Worm (Caenorhabditis elegans) whole organism, L3 larva: Measurements from ENCODE around the gene F16B4.7.

Source experiments
- ama-1 ChIP-seq: fragments of 150-350 bp; optimal IDR thresholded peaks from 2 replicates; lab custom pipeline; 2018
- ceh-9 ChIP-seq: sonication (generic microtip); optimal IDR thresholded peaks from 2 replicates; lab custom pipeline; 2018; ENCODE audit warnings: missing biosample characterization, missing genetic modification characterization
- egl-27 ChIP-seq: sonication (generic microtip); optimal IDR thresholded peaks from 4 replicates; lab custom pipeline; 2017; ENCODE audit warnings: missing biosample characterization, missing genetic modification reagents, missing genetic modification characterization
- egl-5 ChIP-seq: fragments of 150-350 bp; optimal IDR thresholded peaks from 2 replicates; lab custom pipeline; 2017; ENCODE audit warnings: missing biosample characterization, missing genetic modification reagents, missing genetic modification characterization, inconsistent platforms
- elt-1 ChIP-seq: fragments of 150-350 bp; optimal IDR thresholded peaks from 2 replicates; lab custom pipeline; 2014; ENCODE audit warnings: missing biosample characterization, missing genetic modification characterization
- elt-2 ChIP-seq: sonication (generic microtip); optimal IDR thresholded peaks from 2 replicates; lab custom pipeline; 2016; ENCODE audit warnings: missing genetic modification reagents, mild to moderate bottlenecking, missing genetic modification characterization, missing compliant biosample characterization
- elt-3 ChIP-seq, 3 experiments: fragments of 150-350 bp in 1 of 3; sonication (generic microtip) in 2 of 3; optimal IDR thresholded peaks; 2 replicates in 2 of 3; 4 replicates in 1 of 3; lab custom pipeline; 2014 to 2017; ENCODE audit warnings: missing biosample characterization in 3 of 3, missing genetic modification characterization in 3 of 3
- eor-1 ChIP-seq, 2 experiments: fragments of 150-350 bp; optimal IDR thresholded peaks; 2 replicates each; lab custom pipeline; 2014 to 2018; ENCODE audit warnings: missing biosample characterization in 2 of 2, missing genetic modification characterization in 2 of 2
- fos-1 ChIP-seq: fragments of 150-350 bp; optimal IDR thresholded peaks from 2 replicates; lab custom pipeline; 2014; ENCODE audit warnings: missing biosample characterization, missing genetic modification characterization
- hmg-11 ChIP-seq: sonication (generic microtip); optimal IDR thresholded peaks from 2 replicates; lab custom pipeline; 2016; ENCODE audit warnings: missing genetic modification characterization, missing compliant biosample characterization
- jun-1 ChIP-seq: fragments of 150-350 bp; optimal IDR thresholded peaks from 2 replicates; lab custom pipeline; 2014; ENCODE audit warnings: missing biosample characterization, missing genetic modification reagents, missing genetic modification characterization
- lin-15B ChIP-seq: fragments of 150-350 bp; optimal IDR thresholded peaks from 2 replicates; lab custom pipeline; 2014; ENCODE audit warnings: missing biosample characterization, missing genetic modification characterization
- lsy-12 ChIP-seq: sonication (generic microtip); optimal IDR thresholded peaks from 2 replicates; lab custom pipeline; 2016; ENCODE audit warnings: mild to moderate bottlenecking, missing genetic modification characterization, missing compliant biosample characterization
- nfya-1 ChIP-seq: sonication (generic microtip); optimal IDR thresholded peaks from 2 replicates; lab custom pipeline; 2017; ENCODE audit warnings: missing genetic modification characterization, mild to moderate bottlenecking, missing compliant biosample characterization, antibody characterized with exemption, moderate library complexity; ENCODE audit not compliant: insufficient read depth
- nhr-23 ChIP-seq: fragments of 150-350 bp; optimal IDR thresholded peaks from 2 replicates; lab custom pipeline; 2014; ENCODE audit warnings: missing biosample characterization, missing genetic modification reagents, missing genetic modification characterization
- nhr-237 ChIP-seq: fragments of 150-350 bp; optimal IDR thresholded peaks from 2 replicates; lab custom pipeline; 2014; ENCODE audit warnings: missing biosample characterization, missing genetic modification characterization
- nhr-25 ChIP-seq: sonication (generic microtip); optimal IDR thresholded peaks from 2 replicates; lab custom pipeline; 2017; ENCODE audit warnings: missing biosample characterization, missing genetic modification characterization
- nhr-67 ChIP-seq: fragments of 150-350 bp; optimal IDR thresholded peaks from 2 replicates; lab custom pipeline; 2014; ENCODE audit warnings: missing biosample characterization, missing genetic modification characterization
- nhr-76 ChIP-seq: fragments of 150-350 bp; sonication (generic microtip); optimal IDR thresholded peaks from 5 replicates; lab custom pipeline; 2014; ENCODE audit warnings: missing biosample characterization, missing genetic modification characterization
- nhr-77 ChIP-seq: fragments of 150-350 bp; optimal IDR thresholded peaks from 2 replicates; lab custom pipeline; 2014; ENCODE audit warnings: missing biosample characterization, missing genetic modification characterization
- pha-4 ChIP-seq: fragments of 150-350 bp; optimal IDR thresholded peaks from 2 replicates; lab custom pipeline; 2014; ENCODE audit warnings: missing biosample characterization, missing genetic modification reagents, missing genetic modification characterization
- pqm-1 ChIP-seq: fragments of 150-350 bp; optimal IDR thresholded peaks from 2 replicates; lab custom pipeline; 2017; ENCODE audit warnings: missing biosample characterization, missing genetic modification characterization, inconsistent platforms
- sea-2 ChIP-seq: fragments of 150-350 bp; sonication (generic microtip); optimal IDR thresholded peaks from 4 replicates; lab custom pipeline; 2014; ENCODE audit warnings: missing biosample characterization, missing genetic modification reagents, missing genetic modification characterization
- skn-1 ChIP-seq: fragments of 150-350 bp; optimal IDR thresholded peaks from 2 replicates; lab custom pipeline; 2014; ENCODE audit warnings: missing biosample characterization, missing genetic modification characterization
- snpc-4 ChIP-seq: fragments of 150-350 bp; optimal IDR thresholded peaks from 2 replicates; lab custom pipeline; 2014; ENCODE audit warnings: missing biosample characterization, missing genetic modification characterization
- tbx-2 ChIP-seq: sonication (generic microtip); optimal IDR thresholded peaks from 2 replicates; lab custom pipeline; 2016; ENCODE audit warnings: mild to moderate bottlenecking, missing genetic modification characterization, missing compliant biosample characterization
- unc-39 ChIP-seq: sonication (generic microtip); optimal IDR thresholded peaks from 4 replicates; lab custom pipeline; 2017; ENCODE audit warnings: missing biosample characterization, missing genetic modification characterization
- zag-1 ChIP-seq: fragments of 150-350 bp; optimal IDR thresholded peaks from 2 replicates; lab custom pipeline; 2014; ENCODE audit warnings: missing biosample characterization, missing genetic modification characterization
- ztf-11 ChIP-seq: fragments of 150-350 bp; optimal IDR thresholded peaks from 2 replicates; lab custom pipeline; 2014; ENCODE audit warnings: missing biosample characterization, missing genetic modification characterization
- ztf-4 ChIP-seq: fragments of 150-350 bp; optimal IDR thresholded peaks from 2 replicates; lab custom pipeline; 2014; ENCODE audit warnings: missing biosample characterization, missing genetic modification characterization

The F16B4.7 gene

DNA sequence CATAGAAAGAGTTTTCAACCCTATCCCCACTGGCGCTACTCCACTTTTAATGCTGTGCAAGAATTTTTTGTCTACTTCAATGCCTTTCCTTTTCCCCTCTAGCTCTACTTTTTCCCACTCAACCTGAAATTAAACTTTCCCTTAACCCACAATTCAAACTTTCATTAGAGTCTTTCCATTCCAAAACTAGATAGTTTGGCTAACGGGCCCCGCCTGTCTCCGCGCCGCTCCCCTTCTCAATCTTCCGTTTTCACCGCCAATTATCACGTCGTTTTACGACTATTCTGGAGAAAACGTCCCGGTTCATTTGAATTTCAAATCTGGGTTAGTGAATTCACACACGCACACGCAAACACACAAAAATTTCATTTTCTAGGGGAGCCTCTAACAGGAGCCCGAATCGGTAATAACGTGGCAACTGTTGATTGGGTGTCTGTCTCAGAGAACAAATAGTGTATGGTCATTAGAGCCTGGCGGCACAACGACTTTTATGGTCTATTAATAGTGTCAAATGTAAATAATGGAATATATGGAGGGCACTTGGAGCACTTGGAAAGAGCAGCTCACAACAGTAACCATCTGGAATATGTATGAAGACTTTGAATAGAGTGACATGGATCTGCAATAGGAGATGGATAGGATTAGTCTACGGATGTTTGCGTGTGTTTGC, 15.6 kb upstream of the F16B4.7 start:
- TF ChIP-seq pha-4 (peak; percentile 21), nfya-1 (tag; lab: Kevin White, UChicago) (no peak)

DNA sequence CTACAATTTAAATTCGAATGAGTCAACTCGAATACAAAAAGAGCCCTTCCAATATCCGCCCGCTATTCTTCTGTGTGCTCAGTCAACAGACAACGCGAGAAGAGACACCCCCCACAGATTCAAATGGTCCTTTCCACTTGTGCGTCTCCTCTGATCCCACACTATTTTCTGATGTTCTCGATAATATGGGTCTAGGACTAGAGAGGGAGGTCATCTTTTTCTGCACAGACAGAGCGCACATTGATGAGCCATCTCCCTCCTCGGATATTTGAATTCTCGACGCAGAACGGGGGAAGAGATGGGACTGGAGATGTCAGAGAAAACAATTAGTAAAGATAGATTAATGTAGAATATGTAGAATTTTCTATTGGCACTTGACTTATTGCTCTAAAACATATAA, 14.8 kb upstream of the F16B4.7 start:
- no peak for TF ChIP-seq pqm-1
- no peak for TF ChIP-seq zag-1 (tag; lab: Kevin White, UChicago)
- no peak for TF ChIP-seq jun-1 (tag; lab: Kevin White, UChicago)
- TF ChIP-seq ztf-4 (tag; lab: Kevin White, UChicago), result no peak
- TF ChIP-seq nhr-23 (tag; lab: Kevin White, UChicago), result no peak
- TF ChIP-seq elt-1 (tag; lab: Kevin White, UChicago), result no peak
- TF ChIP-seq tbx-2 (tag; lab: Kevin White, UChicago), result no peak
- no peak for TF ChIP-seq sea-2 (GFP tag; lab: Kevin White, UChicago)
- TF ChIP-seq hmg-11 (tag; lab: Kevin White, UChicago), result no peak
- no peak for TF ChIP-seq nhr-25
- no peak for TF ChIP-seq lin-15B (tag; lab: Kevin White, UChicago)
- TF ChIP-seq eor-1 (tag; optimal IDR thresholded peaks at IDR 0.05; lab: Kevin White, UChicago), result no peak
- no peak for TF ChIP-seq skn-1 (tag; lab: Kevin White, UChicago)
- TF ChIP-seq elt-2 (tag; lab: Kevin White, UChicago), result no peak
- TF ChIP-seq egl-5 (tag; lab: Kevin White, UChicago), result no peak
- TF ChIP-seq ztf-11 (tag; lab: Kevin White, UChicago), result no peak
- TF ChIP-seq lsy-12 (tag; lab: Kevin White, UChicago), result no peak

DNA sequence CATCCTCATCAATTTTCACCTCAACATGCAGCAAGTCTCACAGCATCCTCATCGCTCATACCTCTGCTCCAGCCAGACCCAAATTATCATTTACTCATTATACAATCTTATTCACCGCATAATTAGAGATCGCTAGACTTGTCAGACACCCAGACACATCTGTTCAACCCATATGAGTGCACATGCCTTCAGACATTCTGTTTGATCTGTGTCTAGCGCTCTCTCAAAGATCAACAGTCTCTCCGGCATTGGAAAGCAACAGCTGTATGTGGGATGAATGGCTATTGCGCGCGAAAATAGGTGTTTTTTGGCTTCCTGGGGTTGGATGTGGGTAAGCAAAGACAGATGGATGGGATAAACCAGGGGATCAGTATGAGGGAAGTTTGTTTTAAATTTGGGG, 12.9 kb upstream of the F16B4.7 start:
- no peak for TF ChIP-seq fos-1 (tag; lab: Kevin White, UChicago)
- TF ChIP-seq nfya-1 (tag; lab: Kevin White, UChicago), result no peak
- no peak for TF ChIP-seq nhr-237
- TF ChIP-seq, all 47 proteins: peak for 0

DNA sequence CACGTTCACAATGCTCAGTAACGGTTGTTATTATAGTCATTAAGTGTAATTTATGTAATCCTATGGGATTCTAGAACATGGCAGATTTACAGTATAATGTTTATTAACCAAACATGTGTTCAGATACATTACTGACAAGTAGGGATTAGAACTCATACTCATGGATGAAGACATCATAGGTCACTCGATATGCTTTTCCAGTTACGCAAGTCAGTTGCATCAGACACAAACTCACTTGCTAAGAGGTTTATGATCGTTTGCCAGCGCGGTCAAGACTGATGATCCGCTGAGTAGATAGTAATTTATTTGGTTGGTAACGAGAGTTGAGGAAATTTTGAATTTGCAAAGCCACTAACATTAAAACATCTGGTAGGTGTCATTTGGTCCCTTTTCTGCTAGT, 10.9 kb upstream of the F16B4.7 start:
- TF ChIP-seq lsy-12 (tag; lab: Kevin White, UChicago) (no peak), ceh-9 (tag; lab: Kevin White, UChicago) (no peak), nhr-77 (tag; lab: Kevin White, UChicago) (no peak), nhr-67 (tag; lab: Kevin White, UChicago) (no peak), egl-27 (tag; lab: Kevin White, UChicago) (no peak)

DNA sequence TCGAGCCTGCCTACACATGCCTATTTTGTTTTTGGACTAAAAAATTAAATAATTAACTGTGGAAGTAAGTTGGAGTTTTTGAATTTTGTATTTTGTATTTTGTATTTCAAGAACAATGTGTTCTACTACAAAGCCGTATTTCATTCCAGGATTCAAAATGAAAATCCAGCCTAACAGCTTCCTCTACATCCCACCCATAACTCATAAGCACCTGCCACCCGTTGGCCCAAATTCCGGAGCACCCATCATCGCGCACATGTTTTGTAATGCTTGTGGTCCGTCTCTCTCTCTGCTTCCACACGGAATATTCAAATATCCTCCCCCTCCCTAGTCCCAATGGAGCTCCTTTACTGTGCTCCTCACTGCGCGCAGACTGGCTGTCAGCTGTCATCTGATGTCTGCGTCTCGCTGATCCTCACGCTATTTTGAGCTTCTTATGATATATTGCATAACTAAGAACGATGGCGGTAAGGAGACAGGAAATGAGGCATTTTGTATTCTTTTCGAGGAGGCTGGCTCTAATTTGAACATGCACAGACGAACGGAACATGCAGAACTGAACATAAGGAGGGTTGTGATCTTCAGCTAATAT, 9.9 kb upstream of the F16B4.7 start:
- no peak for TF ChIP-seq snpc-4 (tag; lab: Kevin White, UChicago)
- TF ChIP-seq ztf-11 (tag; lab: Kevin White, UChicago), result no peak
- TF ChIP-seq ztf-4 (tag; lab: Kevin White, UChicago), result no peak
- TF ChIP-seq nhr-25, result no peak
- no peak for TF ChIP-seq ceh-9 (tag; lab: Kevin White, UChicago)

DNA sequence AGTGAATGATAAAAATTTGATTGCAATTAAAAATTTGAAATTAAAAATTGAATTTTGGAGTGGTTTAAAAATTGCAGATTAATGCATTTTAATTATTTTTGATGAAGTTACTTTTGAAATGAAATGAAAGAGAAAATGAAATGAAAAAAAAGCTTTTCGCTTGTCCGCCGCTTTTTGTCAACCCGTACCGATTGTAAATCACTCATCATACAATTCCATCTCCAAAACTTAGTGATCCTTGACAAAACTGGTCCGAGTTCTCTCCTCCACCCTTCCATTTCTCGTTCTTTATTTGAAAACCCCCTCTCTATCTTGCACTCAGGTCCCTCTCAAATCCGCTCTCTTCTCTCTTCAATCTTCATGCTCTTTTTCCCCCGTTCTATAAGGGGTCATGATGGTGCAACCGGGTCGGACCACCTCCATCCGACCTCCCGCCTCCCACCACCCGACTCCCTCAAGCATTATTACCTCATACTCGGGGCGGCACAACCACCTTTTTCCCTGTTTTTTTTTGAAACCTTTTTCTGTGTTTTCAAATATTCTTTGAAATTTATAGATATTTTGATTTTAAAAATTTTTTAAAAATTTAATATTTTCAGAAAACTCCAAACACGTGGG, 8.3 kb upstream of the F16B4.7 start:
- TF ChIP-seq zag-1 (tag; lab: Kevin White, UChicago) (no peak), pha-4 (no peak), nhr-76 (tag; lab: Kevin White, UChicago) (no peak), unc-39 (tag; lab: Kevin White, UChicago) (no peak), sea-2 (GFP tag; lab: Kevin White, UChicago) (no peak), pqm-1 (no peak), fos-1 (tag; lab: Kevin White, UChicago) (no peak), skn-1 (tag; lab: Kevin White, UChicago) (no peak), snpc-4 (tag; lab: Kevin White, UChicago) (no peak), elt-3 (tag; optimal IDR thresholded peaks at IDR 0.05; lab: Kevin White, UChicago) (no peak), ama-1 (lab: Kevin White, UChicago) (no peak)
